Fruit fly (Drosophila melanogaster) whole organism, embryonic: ENCODE measurements around the gene Rbm13.

Experiments
- ATbp ChIP-seq: fragments of 200-800 bp; sonication (Bioruptor generic); optimal IDR thresholded peaks from 2 replicates; lab custom pipeline; 2017; ENCODE audit warnings: missing biosample characterization, mild to moderate bottlenecking, missing genetic modification characterization, missing genetic modification reagents
- Atf6 ChIP-seq: fragments of 200-800 bp; sonication (Bioruptor generic); IDR thresholded peaks from 2 replicates; pipeline ENCODE4 v1.3.6; 2022; ENCODE audit warnings: missing biosample characterization, missing genetic modification characterization
- CG10431 ChIP-seq: fragments of 200-800 bp; sonication (Bioruptor generic); optimal IDR thresholded peaks from 3 replicates; lab custom pipeline; 2018; ENCODE audit warnings: missing biosample characterization, mild to moderate bottlenecking, missing genetic modification characterization
- CG12155 ChIP-seq: fragments of 200-800 bp; sonication (Bioruptor generic); optimal IDR thresholded peaks from 3 replicates; lab custom pipeline; 2016; ENCODE audit warnings: missing biosample characterization, missing genetic modification characterization
- CG14014 ChIP-seq: fragments of 200-800 bp; sonication (Bioruptor generic); IDR thresholded peaks from 2 replicates; pipeline ENCODE4 v1.3.6; 2022; ENCODE audit warnings: missing biosample characterization, missing genetic modification characterization
- CG14965 ChIP-seq: fragments of 200-800 bp; sonication (Bioruptor generic); optimal IDR thresholded peaks from 2 replicates; lab custom pipeline; 2016; ENCODE audit warnings: missing biosample characterization, missing genetic modification characterization, borderline replicate concordance
- CG15479 ChIP-seq: fragments of 200-800 bp; sonication (Bioruptor generic); optimal IDR thresholded peaks from 3 replicates; lab custom pipeline; 2019; ENCODE audit warnings: missing biosample characterization, mild to moderate bottlenecking, missing genetic modification characterization, moderate library complexity
- CG1602 ChIP-seq: fragments of 200-800 bp; sonication (Bioruptor generic); optimal IDR thresholded peaks from 3 replicates; lab custom pipeline; 2016; ENCODE audit warnings: missing biosample characterization, missing genetic modification characterization
- CG17361 ChIP-seq: fragments of 200-800 bp; sonication (Bioruptor generic); IDR thresholded peaks from 3 replicates; pipeline ENCODE4 v1.3.6; 2022; ENCODE audit warnings: missing biosample characterization, missing genetic modification characterization
- CG18011 ChIP-seq: fragments of 200-800 bp; sonication (Bioruptor generic); optimal IDR thresholded peaks from 2 replicates; lab custom pipeline; 2017; ENCODE audit warnings: missing biosample characterization, missing genetic modification characterization, mild to moderate bottlenecking, moderate library complexity, missing genotype
- CG2202 ChIP-seq: fragments of 200-800 bp; sonication (Bioruptor generic); optimal IDR thresholded peaks from 2 replicates; lab custom pipeline; 2018; ENCODE audit warnings: missing biosample characterization, mild to moderate bottlenecking, missing genetic modification characterization
- CG2889 ChIP-seq: fragments of 200-800 bp; sonication (Bioruptor generic); IDR thresholded peaks from 3 replicates; pipeline ENCODE4 v1.3.6; 2022; ENCODE audit warnings: missing biosample characterization, missing genetic modification characterization
- CG30020 ChIP-seq: fragments of 200-800 bp; optimal IDR thresholded peaks from 2 replicates; lab custom pipeline; 2019; ENCODE audit warnings: missing biosample characterization, mild to moderate bottlenecking, missing genetic modification characterization, moderate library complexity
- CG6791 ChIP-seq: fragments of 200-800 bp; sonication (Bioruptor generic); IDR thresholded peaks from 3 replicates; pipeline ENCODE4 v1.3.6; 2022; ENCODE audit warnings: missing biosample characterization, missing genetic modification characterization; ENCODE audit not compliant: partially characterized antibody
- CG7745 ChIP-seq: fragments of 200-800 bp; sonication (Bioruptor generic); optimal IDR thresholded peaks from 2 replicates; lab custom pipeline; 2018; ENCODE audit warnings: missing biosample characterization, mild to moderate bottlenecking, missing genetic modification characterization, moderate library complexity
- CG7928 ChIP-seq: fragments of 200-800 bp; sonication (Bioruptor generic); optimal IDR thresholded peaks from 2 replicates; lab custom pipeline; 2017; ENCODE audit warnings: missing biosample characterization, mild to moderate bottlenecking, missing genetic modification characterization
- CG9609 ChIP-seq: fragments of 200-800 bp; sonication (Bioruptor generic); optimal IDR thresholded peaks from 3 replicates; lab custom pipeline; 2016; ENCODE audit warnings: missing biosample characterization, missing genetic modification characterization
- CG9932 ChIP-seq: fragments of 200-800 bp; sonication (Bioruptor generic); IDR thresholded peaks from 2 replicates; pipeline ENCODE4 v1.3.6; 2022; ENCODE audit warnings: missing biosample characterization, missing genetic modification characterization
- Ets97D ChIP-seq: fragments of 200-800 bp; sonication (Bioruptor generic); optimal IDR thresholded peaks from 3 replicates; lab custom pipeline; 2016; ENCODE audit warnings: missing biosample characterization, missing genetic modification characterization
- Fer2 ChIP-seq: fragments of 200-800 bp; sonication (Bioruptor generic); optimal IDR thresholded peaks from 2 replicates; lab custom pipeline; 2018; ENCODE audit warnings: missing biosample characterization, mild to moderate bottlenecking, missing genetic modification characterization, moderate library complexity
- Hr3 ChIP-seq: fragments of 200-800 bp; sonication (Bioruptor generic); optimal IDR thresholded peaks from 3 replicates; lab custom pipeline; 2016; ENCODE audit warnings: missing biosample characterization, missing genetic modification characterization
- Nf-YB ChIP-seq: fragments of 200-800 bp; sonication (Bioruptor generic); optimal IDR thresholded peaks from 3 replicates; lab custom pipeline; 2019; ENCODE audit warnings: missing biosample characterization, mild to moderate bottlenecking, missing genetic modification characterization, moderate library complexity
- Usf ChIP-seq: fragments of 200-800 bp; sonication (Bioruptor generic); optimal IDR thresholded peaks from 2 replicates; lab custom pipeline; 2017; ENCODE audit warnings: missing genotype, missing biosample characterization, missing genetic modification characterization
- aop ChIP-seq: fragments of 200-800 bp; sonication (Bioruptor generic); IDR thresholded peaks from 2 replicates; pipeline ENCODE4 v1.3.6; 2022; ENCODE audit warnings: missing biosample characterization, missing genetic modification characterization
- bbx ChIP-seq: fragments of 200-800 bp; sonication (Bioruptor generic); IDR thresholded peaks from 2 replicates; pipeline ENCODE4 v1.3.6; 2022; ENCODE audit warnings: missing biosample characterization, missing genetic modification characterization; ENCODE audit not compliant: partially characterized antibody
- bigmax ChIP-seq: fragments of 200-800 bp; sonication (Bioruptor generic); optimal IDR thresholded peaks from 2 replicates; lab custom pipeline; 2018; ENCODE audit warnings: missing biosample characterization, mild to moderate bottlenecking, missing genetic modification characterization
- bowl ChIP-seq: fragments of 200-800 bp; sonication (Bioruptor generic); IDR thresholded peaks from 2 replicates; pipeline ENCODE4 v1.3.6; 2022; ENCODE audit warnings: missing biosample characterization, missing genetic modification characterization
- cwo ChIP-seq: fragments of 200-800 bp; sonication (Bioruptor generic); optimal IDR thresholded peaks from 3 replicates; lab custom pipeline; 2017; ENCODE audit warnings: missing biosample characterization, missing genetic modification characterization, mild to moderate bottlenecking, moderate library complexity, missing genetic modification reagents
- dan ChIP-seq: fragments of 200-800 bp; sonication (Bioruptor generic); IDR thresholded peaks from 2 replicates; pipeline ENCODE4 v1.3.6; 2022; ENCODE audit warnings: missing biosample characterization, missing genetic modification characterization
- dati ChIP-seq: fragments of 200-800 bp; sonication (Bioruptor generic); IDR thresholded peaks from 2 replicates; pipeline ENCODE4 v1.3.6; 2022; ENCODE audit warnings: missing biosample characterization, missing genetic modification characterization
- exex ChIP-seq: fragments of 200-800 bp; sonication (Bioruptor generic); optimal IDR thresholded peaks from 4 replicates; lab custom pipeline; 2018; ENCODE audit warnings: missing biosample characterization, mild to moderate bottlenecking, missing genetic modification characterization, moderate library complexity
- eyg ChIP-seq: fragments of 200-800 bp; sonication (Bioruptor generic); optimal IDR thresholded peaks from 3 replicates; lab custom pipeline; 2016; ENCODE audit warnings: missing biosample characterization, missing genetic modification characterization
- fd102C ChIP-seq: fragments of 200-800 bp; sonication (Bioruptor generic); optimal IDR thresholded peaks from 2 replicates; lab custom pipeline; 2018; ENCODE audit warnings: missing biosample characterization, mild to moderate bottlenecking, missing genetic modification characterization, moderate library complexity
- ftz-f1 ChIP-seq: fragments of 200-800 bp; sonication (Bioruptor generic); optimal IDR thresholded peaks from 2 replicates; lab custom pipeline; 2016; ENCODE audit warnings: missing biosample characterization, missing genetic modification characterization
- h ChIP-seq: fragments of >200 bp; optimal IDR thresholded peaks from 2 replicates; lab custom pipeline; 2017
- ind ChIP-seq: fragments of 200-800 bp; sonication (Bioruptor generic); optimal IDR thresholded peaks from 3 replicates; lab custom pipeline; 2016; ENCODE audit warnings: missing biosample characterization, missing genetic modification characterization
- knrl ChIP-seq: fragments of 200-800 bp; sonication (Bioruptor generic); IDR thresholded peaks from 3 replicates; pipeline ENCODE4 v1.3.6; 2022; ENCODE audit warnings: missing biosample characterization, missing genetic modification characterization; ENCODE audit not compliant: partially characterized antibody
- lmd ChIP-seq: fragments of 200-800 bp; sonication (Bioruptor generic); IDR thresholded peaks from 2 replicates; pipeline ENCODE4 v1.3.6; 2022; ENCODE audit warnings: missing biosample characterization, missing genetic modification characterization
- nau ChIP-seq: fragments of 200-800 bp; sonication (Bioruptor generic); optimal IDR thresholded peaks from 3 replicates; lab custom pipeline; 2017; ENCODE audit warnings: missing biosample characterization, mild to moderate bottlenecking, missing genetic modification characterization, missing genetic modification reagents
- nmo ChIP-seq: fragments of 200-800 bp; sonication (Bioruptor generic); optimal IDR thresholded peaks from 2 replicates; lab custom pipeline; 2018; ENCODE audit warnings: missing biosample characterization, mild to moderate bottlenecking, missing genetic modification characterization, moderate library complexity
- prd ChIP-seq, 3 experiments: fragments of >200 bp in 2 of 3; fragments of 200-800 bp in 1 of 3; sonication (Bioruptor generic) in 1 of 3; optimal IDR thresholded peaks in 2 of 3; IDR thresholded peaks in 1 of 3; 2 replicates in 2 of 3; 3 replicates in 1 of 3; pipeline versions ENCODE4 v1.3.6 to Lab custom; 2017 to 2022; ENCODE audit warnings: missing biosample characterization in 1 of 3, missing genetic modification characterization in 1 of 3
- repo ChIP-seq: fragments of 200-800 bp; sonication (Bioruptor generic); optimal IDR thresholded peaks from 2 replicates; lab custom pipeline; 2016; ENCODE audit warnings: missing biosample characterization, missing genetic modification characterization
- ro ChIP-seq: fragments of 200-800 bp; sonication (Bioruptor generic); IDR thresholded peaks from 2 replicates; pipeline ENCODE4 v1.3.6; 2022; ENCODE audit warnings: missing biosample characterization, missing genetic modification characterization
- sens ChIP-seq: fragments of 200-800 bp; sonication (Bioruptor generic); peaks from one replicate; lab custom pipeline; 2016; ENCODE audit warnings: missing biosample characterization, missing genetic modification characterization
- unc-4 ChIP-seq: fragments of 200-800 bp; sonication (Bioruptor generic); IDR thresholded peaks from 2 replicates; pipeline ENCODE4 v1.3.6; 2022; ENCODE audit warnings: missing biosample characterization, missing genetic modification characterization; ENCODE audit not compliant: partially characterized antibody
- vfl ChIP-seq: fragments of 200-800 bp; sonication (Bioruptor generic); optimal IDR thresholded peaks from 2 replicates; lab custom pipeline; 2016; ENCODE audit warnings: missing biosample characterization, missing genetic modification characterization
- z ChIP-seq: fragments of 200-800 bp; sonication (Bioruptor generic); IDR thresholded peaks from 3 replicates; pipeline ENCODE4 v1.3.6; 2022; ENCODE audit warnings: missing biosample characterization, missing genetic modification characterization
- zen2 ChIP-seq: fragments of 200-800 bp; sonication (Bioruptor generic); IDR thresholded peaks from 3 replicates; pipeline ENCODE4 v1.3.6; 2022; ENCODE audit warnings: missing biosample characterization, missing genetic modification characterization; ENCODE audit not compliant: partially characterized antibody
- zfh2 ChIP-seq: fragments of 200-800 bp; sonication (Bioruptor generic); optimal IDR thresholded peaks from 2 replicates; lab custom pipeline; 2016; ENCODE audit warnings: missing biosample characterization, missing genetic modification characterization

Gene Rbm13

DNA sequence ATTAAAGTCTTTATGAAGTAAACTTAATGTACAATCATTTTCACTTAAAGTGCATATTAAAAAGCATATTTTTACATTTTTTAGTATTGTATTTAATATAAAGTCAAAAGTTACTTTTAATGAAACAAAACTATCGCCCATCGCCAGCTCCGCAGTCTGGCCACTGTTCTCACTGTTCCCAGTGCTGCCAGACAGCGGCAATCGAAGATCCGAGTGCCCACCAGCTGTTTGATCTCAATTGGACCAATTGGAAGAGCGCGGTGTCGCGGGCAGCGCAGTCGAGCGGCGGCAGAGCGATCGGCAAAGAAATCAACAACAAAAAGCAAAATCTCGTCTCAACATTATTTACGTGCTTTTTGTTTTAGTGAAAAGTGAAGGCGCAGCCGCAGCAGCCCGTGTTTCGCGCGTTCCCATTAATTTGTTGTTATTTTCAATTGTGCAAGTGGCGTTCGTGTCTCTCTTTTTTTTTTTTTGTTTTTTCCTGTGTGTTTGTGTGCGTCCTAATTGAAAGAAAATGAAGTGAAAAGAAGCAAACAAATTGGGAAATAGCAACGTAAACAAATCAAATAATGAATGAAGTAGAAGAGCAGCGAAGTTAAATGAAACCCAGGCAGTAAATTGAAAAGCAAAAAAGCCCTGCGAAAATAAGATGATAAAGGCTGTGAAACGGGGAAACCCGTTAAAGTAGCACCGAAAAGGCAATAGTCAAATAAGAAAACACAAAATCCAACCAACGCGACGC is 5.5 kb downstream of the Rbm13 start, which contains the start of gene rdgA (continued):
- TF ChIP-seq nmo (GFP tag; lab: Kevin White, UChicago), result peak; percentile 11
- no peak for TF ChIP-seq Usf
- TF ChIP-seq Nf-YB (GFP tag; lab: Kevin White, UChicago), result peak; percentile 92
- peak; percentile 46; the same call in 1 of the 2 replicates for TF ChIP-seq lmd
- no peak for TF ChIP-seq CG2889 (GFP tag; lab: Robert Waterston, UW)
- TF ChIP-seq exex, result no peak
- TF ChIP-seq CG15479 (GFP tag; lab: Kevin White, UChicago), result no peak
- no peak for TF ChIP-seq CG30020 (tag; lab: Kevin White, UChicago)
- peak; percentile 58; the same call in 1 of the 3 replicates for TF ChIP-seq CG6791 (GFP tag; lab: Robert Waterston, UW)
- TF ChIP-seq CG17361 (GFP tag; lab: Robert Waterston, UW), result no peak
- no peak for TF ChIP-seq ATbp
- TF ChIP-seq CG1602 (GFP tag; lab: Kevin White, UChicago), result peak; percentile 10
- TF ChIP-seq Atf6, result peak; percentile 28; the same call in 1 of the 2 replicates
- no peak for TF ChIP-seq dati (GFP tag; lab: Robert Waterston, UW)
- TF ChIP-seq Fer2 (tag; lab: Kevin White, UChicago), result no peak
- peak; percentile 31; the same call in 1 of the 2 replicates for TF ChIP-seq unc-4 (GFP tag; lab: Robert Waterston, UW)
- no peak for TF ChIP-seq ro (GFP tag; lab: Robert Waterston, UW)
- TF ChIP-seq CG14014, result 0 out of 2 replicates have a peak, but pooled peaks have one; percentile 10
- TF ChIP-seq eyg (GFP tag; lab: Kevin White, UChicago), result no peak
- 0 out of 3 replicates have a peak, but pooled peaks have one; percentile 34 for TF ChIP-seq zen2 (GFP tag; lab: Robert Waterston, UW)
- no peak for TF ChIP-seq aop (GFP tag; lab: Robert Waterston, UW)
- peak; percentile 82 for TF ChIP-seq CG9932 (GFP tag; lab: Robert Waterston, UW)
- TF ChIP-seq bowl (GFP tag; lab: Robert Waterston, UW), result no peak
- TF ChIP-seq ftz-f1 (GFP tag; lab: Kevin White, UChicago), result no peak
- no peak for TF ChIP-seq CG7928
- peak; percentile 15 for TF ChIP-seq Hr3 (GFP tag; lab: Kevin White, UChicago)
- no peak for TF ChIP-seq prd (optimal IDR thresholded peaks at IDR 0.05; lab: Kevin White, UChicago)
- TF ChIP-seq prd (GFP tag; IDR thresholded peaks at IDR 0.05; lab: Robert Waterston, UW), result peak; percentile 56; the same call in 2 of the 3 replicates
- no peak for TF ChIP-seq vfl
- TF ChIP-seq bigmax, result no peak
- peak; percentile 17 for TF ChIP-seq Ets97D
- TF ChIP-seq dan (GFP tag; lab: Robert Waterston, UW), result no peak
- TF ChIP-seq CG12155, result peak; percentile 17
- no peak for TF ChIP-seq CG9609 (GFP tag; lab: Kevin White, UChicago)
- TF ChIP-seq nau (GFP tag; lab: Kevin White, UChicago), result no peak
- no peak for TF ChIP-seq CG18011 (GFP tag; lab: Kevin White, UChicago)
- no peak for TF ChIP-seq fd102C (GFP tag; lab: Kevin White, UChicago)
- no peak for TF ChIP-seq CG10431
- TF ChIP-seq ind, result peak; percentile 27
- TF ChIP-seq cwo, result no peak
- TF ChIP-seq sens (GFP tag; lab: Kevin White, UChicago), result peak; percentile 64
- peak; percentile 54 for TF ChIP-seq zfh2 (GFP tag; lab: Kevin White, UChicago)
- peak; percentile 51 for TF ChIP-seq bbx (GFP tag; lab: Robert Waterston, UW)
- TF ChIP-seq CG2202 (tag; lab: Kevin White, UChicago), result no peak
- TF ChIP-seq knrl (GFP tag; lab: Robert Waterston, UW), result peak; percentile 59; the same call in 2 of the 3 replicates
- TF ChIP-seq h, result no peak
- TF ChIP-seq CG14965 (GFP tag; lab: Kevin White, UChicago), result no peak
- TF ChIP-seq CG7745 (tag; lab: Kevin White, UChicago), result no peak
- no peak for TF ChIP-seq repo (GFP tag; lab: Kevin White, UChicago)
- no peak for TF ChIP-seq z (GFP tag; lab: Robert Waterston, UW)
